Fruit fly (Drosophila melanogaster) whole organism, embryonic: ENCODE data around the gene orion.

ENCODE experiments used
- Atf-2 ChIP-seq: fragments of 200-800 bp; sonication (Bioruptor generic); optimal IDR thresholded peaks from 2 replicates; lab custom pipeline; 2016; ENCODE audit warnings: missing biosample characterization, missing genetic modification characterization
- CG10321 ChIP-seq: fragments of 200-800 bp; sonication (Bioruptor generic); IDR thresholded peaks from 2 replicates; pipeline ENCODE4 v1.3.6; 2022; ENCODE audit warnings: missing biosample characterization, missing genetic modification characterization
- CG12155 ChIP-seq: fragments of 200-800 bp; sonication (Bioruptor generic); optimal IDR thresholded peaks from 3 replicates; lab custom pipeline; 2016; ENCODE audit warnings: missing biosample characterization, missing genetic modification characterization
- CG1233 ChIP-seq: fragments of 200-800 bp; sonication (Bioruptor generic); optimal IDR thresholded peaks from 4 replicates; lab custom pipeline; 2018; ENCODE audit warnings: missing biosample characterization, mild to moderate bottlenecking, missing genetic modification characterization
- CG12942 ChIP-seq: fragments of 200-800 bp; sonication (Bioruptor generic); optimal IDR thresholded peaks from 3 replicates; lab custom pipeline; 2016; ENCODE audit warnings: missing biosample characterization, missing genetic modification characterization
- CG13424 ChIP-seq: fragments of 200-800 bp; sonication (Bioruptor generic); optimal IDR thresholded peaks from 2 replicates; lab custom pipeline; 2019; ENCODE audit warnings: missing biosample characterization, mild to moderate bottlenecking, missing genetic modification characterization, moderate library complexity
- CG15696 ChIP-seq: fragments of 200-800 bp; sonication (Bioruptor generic); optimal IDR thresholded peaks from 2 replicates; lab custom pipeline; 2019; ENCODE audit warnings: missing biosample characterization, mild to moderate bottlenecking, missing genetic modification characterization, moderate library complexity
- CG18011 ChIP-seq: fragments of 200-800 bp; sonication (Bioruptor generic); optimal IDR thresholded peaks from 2 replicates; lab custom pipeline; 2017; ENCODE audit warnings: missing biosample characterization, missing genetic modification characterization, mild to moderate bottlenecking, moderate library complexity, missing genotype
- CG31365 ChIP-seq: fragments of 200-800 bp; sonication (Bioruptor generic); optimal IDR thresholded peaks from 2 replicates; lab custom pipeline; 2018; ENCODE audit warnings: missing biosample characterization, mild to moderate bottlenecking, missing genetic modification characterization
- CG33213 ChIP-seq: fragments of 200-800 bp; sonication (Bioruptor generic); optimal IDR thresholded peaks from 3 replicates; lab custom pipeline; 2016; ENCODE audit warnings: missing biosample characterization, missing genetic modification characterization
- CG6654 ChIP-seq: fragments of 200-800 bp; sonication (Bioruptor generic); optimal IDR thresholded peaks from 2 replicates; lab custom pipeline; 2017; ENCODE audit warnings: missing biosample characterization, mild to moderate bottlenecking, missing genetic modification characterization
- CG6683 ChIP-seq: fragments of 200-800 bp; sonication (Bioruptor generic); optimal IDR thresholded peaks from 2 replicates; lab custom pipeline; 2017; ENCODE audit warnings: missing biosample characterization, mild to moderate bottlenecking, missing genetic modification characterization, missing genetic modification reagents
- CG8281 ChIP-seq: fragments of 200-800 bp; sonication (Bioruptor generic); optimal IDR thresholded peaks from 2 replicates; lab custom pipeline; 2018; ENCODE audit warnings: missing biosample characterization, mild to moderate bottlenecking, missing genetic modification characterization, moderate library complexity
- CG8359 ChIP-seq: fragments of 200-800 bp; sonication (Bioruptor generic); optimal IDR thresholded peaks from 2 replicates; lab custom pipeline; 2017; ENCODE audit warnings: missing biosample characterization, mild to moderate bottlenecking, missing genetic modification characterization, borderline replicate concordance
- CG8765 ChIP-seq: fragments of 200-800 bp; sonication (Bioruptor generic); IDR thresholded peaks from 2 replicates; pipeline ENCODE4 v1.3.6; 2022; ENCODE audit warnings: missing biosample characterization, missing genetic modification characterization
- CoRest ChIP-seq: fragments of 200-800 bp; sonication (Bioruptor generic); optimal IDR thresholded peaks from 3 replicates; lab custom pipeline; 2018; ENCODE audit warnings: missing biosample characterization, mild to moderate bottlenecking, missing genetic modification characterization, moderate library complexity
- Dek ChIP-seq: fragments of 200-800 bp; sonication (Bioruptor generic); optimal IDR thresholded peaks from 3 replicates; lab custom pipeline; 2019; ENCODE audit warnings: missing biosample characterization, mild to moderate bottlenecking, missing genetic modification characterization, moderate library complexity
- Dip3 ChIP-seq: fragments of 200-800 bp; sonication (Bioruptor generic); optimal IDR thresholded peaks from 3 replicates; lab custom pipeline; 2016; ENCODE audit warnings: missing biosample characterization, missing genetic modification characterization
- Doc2 ChIP-seq: fragments of 200-800 bp; sonication (Bioruptor generic); IDR thresholded peaks from 2 replicates; pipeline ENCODE4 v1.3.6; 2022; ENCODE audit warnings: missing biosample characterization, missing genetic modification characterization
- H15 ChIP-seq: fragments of 200-800 bp; sonication (Bioruptor generic); IDR thresholded peaks from 3 replicates; pipeline ENCODE4 v1.3.6; 2022; ENCODE audit warnings: missing biosample characterization, missing genetic modification characterization
- Lhr ChIP-seq: fragments of 200-800 bp; sonication (Bioruptor generic); optimal IDR thresholded peaks from 3 replicates; lab custom pipeline; 2017; ENCODE audit warnings: mild to moderate bottlenecking, missing biosample characterization, missing genetic modification reagents, missing genetic modification characterization
- MESR4 ChIP-seq: fragments of 200-800 bp; sonication (Bioruptor generic); optimal IDR thresholded peaks from 2 replicates; lab custom pipeline; 2018; ENCODE audit warnings: missing biosample characterization, mild to moderate bottlenecking, missing genetic modification characterization, moderate library complexity
- NC2α ChIP-seq: fragments of 200-800 bp; sonication (Bioruptor generic); optimal IDR thresholded peaks from 2 replicates; lab custom pipeline; 2016; ENCODE audit warnings: missing biosample characterization, missing genetic modification characterization
- NFAT ChIP-seq: fragments of 200-800 bp; sonication (Bioruptor generic); IDR thresholded peaks from 2 replicates; pipeline ENCODE4 v1.3.6; 2022; ENCODE audit warnings: missing biosample characterization, missing genetic modification characterization
- Scr ChIP-seq: fragments of 200-800 bp; sonication (Bioruptor generic); IDR thresholded peaks from 2 replicates; pipeline ENCODE4 v1.3.6; 2022; ENCODE audit warnings: missing biosample characterization, missing genetic modification characterization; ENCODE audit not compliant: partially characterized antibody
- Sin3A ChIP-seq: fragments of >200 bp; optimal IDR thresholded peaks from 2 replicates; lab custom pipeline; 2018
- Stat92E ChIP-seq, 3 experiments: fragments of >200 bp in 2 of 3; fragments of 200-800 bp in 1 of 3; sonication (Bioruptor generic) in 1 of 3; optimal IDR thresholded peaks; 2 replicates each; lab custom pipeline; 2017 to 2019; ENCODE audit warnings: missing biosample characterization in 3 of 3, missing genetic modification characterization in 3 of 3, mild to moderate bottlenecking in 1 of 3, moderate library complexity in 1 of 3
- az2 ChIP-seq: fragments of 200-800 bp; sonication (Bioruptor generic); optimal IDR thresholded peaks from 3 replicates; lab custom pipeline; 2016; ENCODE audit warnings: missing biosample characterization, missing genetic modification characterization
- bsh ChIP-seq, 2 experiments: fragments of 200-800 bp; sonication (Bioruptor generic); optimal IDR thresholded peaks; 2 replicates each; lab custom pipeline; 2017 to 2018; ENCODE audit warnings: mild to moderate bottlenecking in 2 of 2, missing biosample characterization in 2 of 2, missing genetic modification characterization in 2 of 2, moderate library complexity in 1 of 2
- cg ChIP-seq: fragments of 200-800 bp; sonication (Bioruptor generic); optimal IDR thresholded peaks from 3 replicates; lab custom pipeline; 2019; ENCODE audit warnings: missing biosample characterization, mild to moderate bottlenecking, missing genetic modification characterization, moderate library complexity
- dmrt11E ChIP-seq: fragments of 200-800 bp; sonication (Bioruptor generic); optimal IDR thresholded peaks from 3 replicates; lab custom pipeline; 2018; ENCODE audit warnings: missing biosample characterization, mild to moderate bottlenecking, missing genetic modification characterization, moderate library complexity
- dmrt99B ChIP-seq: fragments of 200-800 bp; sonication (Bioruptor generic); optimal IDR thresholded peaks from 2 replicates; lab custom pipeline; 2018; ENCODE audit warnings: missing biosample characterization, mild to moderate bottlenecking, missing genetic modification characterization, moderate library complexity
- exex ChIP-seq: fragments of 200-800 bp; sonication (Bioruptor generic); optimal IDR thresholded peaks from 4 replicates; lab custom pipeline; 2018; ENCODE audit warnings: missing biosample characterization, mild to moderate bottlenecking, missing genetic modification characterization, moderate library complexity
- fd102C ChIP-seq: fragments of 200-800 bp; sonication (Bioruptor generic); optimal IDR thresholded peaks from 2 replicates; lab custom pipeline; 2018; ENCODE audit warnings: missing biosample characterization, mild to moderate bottlenecking, missing genetic modification characterization, moderate library complexity
- grn ChIP-seq: fragments of 200-800 bp; sonication (Bioruptor generic); optimal IDR thresholded peaks from 3 replicates; lab custom pipeline; 2017; ENCODE audit warnings: missing biosample characterization, missing genetic modification characterization
- jigr1 ChIP-seq: fragments of 200-800 bp; sonication (Bioruptor generic); IDR thresholded peaks from 3 replicates; pipeline ENCODE4 v1.3.6; 2022; ENCODE audit warnings: missing biosample characterization, missing genetic modification characterization
- jumu ChIP-seq: fragments of 200-800 bp; sonication (Bioruptor generic); optimal IDR thresholded peaks from 3 replicates; lab custom pipeline; 2016; ENCODE audit warnings: missing biosample characterization, missing genetic modification characterization
- ken ChIP-seq: fragments of 200-800 bp; sonication (Bioruptor generic); IDR thresholded peaks from 3 replicates; pipeline ENCODE4 v1.3.6; 2022; ENCODE audit warnings: missing biosample characterization, missing genetic modification characterization
- kni ChIP-seq: fragments of 200-800 bp; sonication (Bioruptor generic); optimal IDR thresholded peaks from 3 replicates; lab custom pipeline; 2017; ENCODE audit warnings: mild to moderate bottlenecking, missing biosample characterization, missing genetic modification reagents, missing genetic modification characterization
- lab ChIP-seq: fragments of 200-800 bp; sonication (Bioruptor generic); optimal IDR thresholded peaks from 3 replicates; lab custom pipeline; 2017; ENCODE audit warnings: missing biosample characterization, missing genetic modification characterization, mild to moderate bottlenecking, moderate library complexity, missing genetic modification reagents
- mam ChIP-seq: fragments of 200-800 bp; sonication (Bioruptor generic); optimal IDR thresholded peaks from 3 replicates; lab custom pipeline; 2016; ENCODE audit warnings: missing biosample characterization, missing genetic modification characterization
- oc ChIP-seq: fragments of 200-800 bp; sonication (Bioruptor generic); optimal IDR thresholded peaks from 2 replicates; lab custom pipeline; 2018; ENCODE audit warnings: missing biosample characterization, mild to moderate bottlenecking, missing genetic modification characterization, moderate library complexity
- pfk ChIP-seq: fragments of 200-800 bp; sonication (Bioruptor generic); optimal IDR thresholded peaks from 2 replicates; lab custom pipeline; 2018; ENCODE audit warnings: missing biosample characterization, mild to moderate bottlenecking, missing genetic modification characterization, moderate library complexity
- rib ChIP-seq: fragments of 200-800 bp; sonication (Bioruptor generic); IDR thresholded peaks from 2 replicates; pipeline ENCODE4 v1.3.6; 2022; ENCODE audit warnings: missing biosample characterization, missing genetic modification characterization
- sr ChIP-seq: fragments of 200-800 bp; sonication (Bioruptor generic); IDR thresholded peaks from 3 replicates; pipeline ENCODE4 v1.3.6; 2022; ENCODE audit warnings: missing biosample characterization, missing genetic modification characterization
- tll ChIP-seq, 2 experiments: fragments of 200-800 bp in 1 of 2; fragments of >200 bp in 1 of 2; sonication (Bioruptor generic) in 1 of 2; optimal IDR thresholded peaks; 2 replicates each; lab custom pipeline; 2017 to 2019; ENCODE audit warnings: missing biosample characterization in 2 of 2, missing genetic modification characterization in 2 of 2, mild to moderate bottlenecking in 1 of 2, moderate library complexity in 1 of 2
- trem ChIP-seq: fragments of 200-800 bp; optimal IDR thresholded peaks from 3 replicates; lab custom pipeline; 2019; ENCODE audit warnings: missing biosample characterization, mild to moderate bottlenecking, missing genetic modification characterization, moderate library complexity
- wor ChIP-seq: fragments of 200-800 bp; sonication (Bioruptor generic); IDR thresholded peaks from 2 replicates; pipeline ENCODE4 v1.3.6; 2022; ENCODE audit warnings: missing biosample characterization, missing genetic modification characterization

orion gene

dm6 chrX:7972363-7972942 is 25.7 kb upstream of the orion start (continued):
- TF ChIP-seq Sin3A (lab: Kevin White, UChicago) (no peak), sr (GFP tag; lab: Robert Waterston, UW) (peak; percentile 59; the same call in 1 of the 3 replicates), H15 (GFP tag; lab: Robert Waterston, UW) (peak; percentile 89), dmrt99B (peak; percentile 92), tll (GFP tag; optimal IDR thresholded peaks at IDR 0.05; lab: Kevin White, UChicago) (no peak), CG8359 (peak; percentile 78), Lhr (GFP tag; lab: Kevin White, UChicago) (peak; percentile 75), cg (GFP tag; lab: Kevin White, UChicago) (no peak), CG10321 (GFP tag; lab: Robert Waterston, UW) (peak; percentile 49; the same call in 1 of the 2 replicates), grn (peak; percentile 1), kni (GFP tag; lab: Kevin White, UChicago) (peak; percentile 48), exex (tag; lab: Kevin White, UChicago) (peak; percentile 34), Dek (tag; lab: Kevin White, UChicago) (peak; percentile 64), Dip3 (GFP tag; lab: Kevin White, UChicago) (peak; percentile 44), ken (peak; percentile 94), bsh (GFP tag; optimal IDR thresholded peaks at IDR 0.05; lab: Kevin White, UChicago) (peak; percentile 76 to 95), CG6654 (GFP tag; lab: Kevin White, UChicago) (peak; percentile 72), NFAT (GFP tag; lab: Robert Waterston, UW) (0 out of 2 replicates have a peak, but pooled peaks have one; percentile 11), CoRest (tag; lab: Kevin White, UChicago) (peak; percentile 86), wor (peak; percentile 81), CG13424 (tag; lab: Kevin White, UChicago) (peak; percentile 87), CG12155 (GFP tag; lab: Kevin White, UChicago) (peak; percentile 65), CG8765 (GFP tag; lab: Robert Waterston, UW) (peak; percentile 80), fd102C (GFP tag; lab: Kevin White, UChicago) (peak; percentile 28), trem (tag; lab: Kevin White, UChicago) (peak; percentile 67), CG15696 (tag; lab: Kevin White, UChicago) (peak; percentile 68), pfk (GFP tag; lab: Kevin White, UChicago) (no peak), CG12942 (GFP tag; lab: Kevin White, UChicago) (peak; percentile 71), Doc2 (0 out of 2 replicates have a peak, but pooled peaks have one; percentile 43), CG18011 (peak; percentile 66), jumu (GFP tag; lab: Kevin White, UChicago) (peak; percentile 52), az2 (peak; percentile 87), CG31365 (tag; lab: Kevin White, UChicago) (peak; percentile 58), CG1233 (GFP tag; lab: Kevin White, UChicago) (peak; percentile 80), Atf-2 (GFP tag; lab: Kevin White, UChicago) (peak; percentile 63), dmrt11E (tag; lab: Kevin White, UChicago) (peak; percentile 91), lab (GFP tag; lab: Kevin White, UChicago) (peak; percentile 94), Stat92E (GFP tag; optimal IDR thresholded peaks at IDR 0.05; lab: Kevin White, UChicago) (peak in 1 of 3 experiments; percentile 66), CG8281 (tag; lab: Kevin White, UChicago) (peak; percentile 69), NC2α (peak; percentile 30), MESR4 (GFP tag; lab: Kevin White, UChicago) (peak; percentile 22), CG6683 (GFP tag; lab: Kevin White, UChicago) (peak; percentile 73), oc (tag; lab: Kevin White, UChicago) (peak; percentile 88), rib (GFP tag; lab: Robert Waterston, UW) (peak; percentile 70; the same call in 1 of the 2 replicates), mam (peak; percentile 58), Scr (GFP tag; lab: Robert Waterston, UW) (no peak), jigr1 (GFP tag; lab: Robert Waterston, UW) (peak; percentile 54; the same call in 1 of the 3 replicates), CG33213 (GFP tag; lab: Kevin White, UChicago) (peak; percentile 62)
